Fruit fly (Drosophila melanogaster): Measurements from ENCODE around the gene Ogg1.

Gene Ogg1

dm6 chrX:8660354-8660753 lies 29.8 kb upstream of the Ogg1 start:
- no peak for TF ChIP-seq dm (GFP tag; optimal IDR thresholded peaks at IDR 0.05)
- TF ChIP-seq row (GFP tag; IDR thresholded peaks at IDR 0.05) = no peak; the same call in 2 of the 3 replicates
- TF ChIP-seq chm (GFP tag; IDR thresholded peaks at IDR 0.05) = no peak
- no peak for TF ChIP-seq lmd (GFP tag; IDR thresholded peaks at IDR 0.05)
- no peak for TF ChIP-seq Ada2b (GFP tag; IDR thresholded peaks at IDR 0.05)
- TF ChIP-seq GATAe (GFP tag; conservative IDR thresholded peaks at IDR 0.05) = no peak
- no peak for TF ChIP-seq slbo (GFP tag; IDR thresholded peaks at IDR 0.05)
- peak; percentile 12 for TF ChIP-seq gsb-n (tag; optimal IDR thresholded peaks at IDR 0.05)
- no peak for TF ChIP-seq pan (optimal IDR thresholded peaks at IDR 0.05)
- no peak for TF ChIP-seq pan (GFP tag; optimal IDR thresholded peaks at IDR 0.05 in 1 of 2, IDR thresholded peaks at IDR 0.05 in 1 of 2)
- peak; percentile 39 for TF ChIP-seq sens (GFP tag)
- TF ChIP-seq en (GFP tag; optimal IDR thresholded peaks at IDR 0.05) = no peak
- no peak for TF ChIP-seq usp (GFP tag; optimal IDR thresholded peaks at IDR 0.05)
- TF ChIP-seq gcm (GFP tag; optimal IDR thresholded peaks at IDR 0.05) = no peak
- no peak for TF ChIP-seq CG34224 (GFP tag; IDR thresholded peaks at IDR 0.05; ENCODE audit: partially characterized antibody)
- no peak for TF ChIP-seq PHDP (tag; optimal IDR thresholded peaks at IDR 0.05)
- TF ChIP-seq gt (GFP tag; IDR thresholded peaks at IDR 0.05) = no peak
- TF ChIP-seq Hmx (GFP tag; optimal IDR thresholded peaks at IDR 0.05) = no peak
- peak; percentile 90 for TF ChIP-seq pros (GFP tag; optimal IDR thresholded peaks at IDR 0.05)
- no peak for TF ChIP-seq fd96Cb (tag; optimal IDR thresholded peaks at IDR 0.05)
- TF ChIP-seq Sin3A (optimal IDR thresholded peaks at IDR 0.05) = no peak
- peak; percentile 89 for TF ChIP-seq crol (GFP tag; IDR thresholded peaks at IDR 0.05)
- no peak for TF ChIP-seq CG31441 (GFP tag; IDR thresholded peaks at IDR 0.05)
- TF ChIP-seq crc (GFP tag; optimal IDR thresholded peaks at IDR 0.05) = no peak
- TF ChIP-seq oc (tag; optimal IDR thresholded peaks at IDR 0.05) = peak; percentile 93
- TF ChIP-seq pita (GFP tag; optimal IDR thresholded peaks at IDR 0.05) = no peak
- TF ChIP-seq cas (GFP tag; IDR thresholded peaks at IDR 0.05) = no peak
- no peak for TF ChIP-seq so (GFP tag; IDR thresholded peaks at IDR 0.05)
- no peak for TF ChIP-seq CG18599 (GFP tag; optimal IDR thresholded peaks at IDR 0.05)

- TF ChIP-seq CG4360 (GFP tag; IDR thresholded peaks at IDR 0.05) (peak; percentile 82), CG6683 (GFP tag; optimal IDR thresholded peaks at IDR 0.05) (no peak), jing (GFP tag; optimal IDR thresholded peaks at IDR 0.05) (no peak), Fer1 (GFP tag; optimal IDR thresholded peaks at IDR 0.05) (no peak), ranshi (GFP tag; IDR thresholded peaks at IDR 0.05) (no peak), CG15514 (GFP tag; optimal IDR thresholded peaks at IDR 0.05) (no peak), pb (GFP tag; optimal IDR thresholded peaks at IDR 0.05) (no peak), CG31365 (tag; optimal IDR thresholded peaks at IDR 0.05) (no peak), BEAF-32 (GFP tag; optimal IDR thresholded peaks at IDR 0.05) (no peak), Nf-YC (tag; optimal IDR thresholded peaks at IDR 0.05) (peak; percentile 43), CG10366 (GFP tag; IDR thresholded peaks at IDR 0.05) (no peak), grn (GFP tag; optimal IDR thresholded peaks at IDR 0.05) (no peak), H15 (GFP tag; IDR thresholded peaks at IDR 0.05) (no peak), ems (GFP tag; optimal IDR thresholded peaks at IDR 0.05) (no peak), sens (GFP tag) (no peak), CG12391 (tag; optimal IDR thresholded peaks at IDR 0.05) (no peak), Nf-YB (GFP tag; optimal IDR thresholded peaks at IDR 0.05) (peak; percentile 45), CG12155 (GFP tag; optimal IDR thresholded peaks at IDR 0.05) (no peak), CG15269 (tag; optimal IDR thresholded peaks at IDR 0.05) (no peak), sc (optimal IDR thresholded peaks at IDR 0.05) (no peak), sc (GFP tag; optimal IDR thresholded peaks at IDR 0.05) (no peak), Dref (GFP tag; IDR thresholded peaks at IDR 0.05) (no peak), CG9817 (tag; optimal IDR thresholded peaks at IDR 0.05) (no peak), CG2678 (tag; optimal IDR thresholded peaks at IDR 0.05) (no peak), lov (optimal IDR thresholded peaks at IDR 0.05) (no peak), lov (GFP tag; IDR thresholded peaks at IDR 0.05) (no peak)
Measured at dm6 chrX:8661162-8661807, 28.8 kb upstream of the Ogg1 start.
